Fruit fly (Drosophila melanogaster): ENCODE results near the gene Wdr81.
A peak's percentile ranks its signal among the peaks of the same experiment; 100 is the strongest.

The Wdr81 gene

dm6 chr2L:12006397-12007330 is 14.1 kb downstream of the Wdr81 start (continued):
- TF ChIP-seq lab (GFP tag; optimal IDR thresholded peaks at IDR 0.05) (peak; percentile 94), sens (GFP tag) (peak; percentile 92), Trl (optimal IDR thresholded peaks at IDR 0.05) (no peak), Trl (GFP tag; optimal IDR thresholded peaks at IDR 0.05) (peak; percentile 59), CG6854 (GFP tag; optimal IDR thresholded peaks at IDR 0.05) (peak; percentile 91), Pdp1 (GFP tag; optimal IDR thresholded peaks at IDR 0.05) (peak in 1 of 2 experiments; percentile 83), CG10565 (GFP tag; optimal IDR thresholded peaks at IDR 0.05) (peak; percentile 58), CG13296 (GFP tag; optimal IDR thresholded peaks at IDR 0.05) (peak; percentile 98), cwo (GFP tag; optimal IDR thresholded peaks at IDR 0.05) (peak; percentile 86), Hr78 (GFP tag; optimal IDR thresholded peaks at IDR 0.05) (peak in 1 of 2 experiments; percentile 33), CG7357 (GFP tag; IDR thresholded peaks at IDR 0.05) (peak; percentile 85), kay (GFP tag; optimal IDR thresholded peaks at IDR 0.05) (peak; percentile 90), Dip3 (GFP tag; optimal IDR thresholded peaks at IDR 0.05) (peak; percentile 19), MBD-R2 (GFP tag; IDR thresholded peaks at IDR 0.05) (no peak), Six4 (GFP tag; optimal IDR thresholded peaks at IDR 0.05) (peak; percentile 91), CG10959 (GFP tag; IDR thresholded peaks at IDR 0.05) (no peak), Hr51 (GFP tag; optimal IDR thresholded peaks at IDR 0.05) (peak; percentile 41 to 96), CG2120 (GFP tag; optimal IDR thresholded peaks at IDR 0.05) (peak; percentile 82), stwl (tag; optimal IDR thresholded peaks at IDR 0.05) (no peak), CG2712 (tag; optimal IDR thresholded peaks at IDR 0.05) (peak; percentile 98), esg (GFP tag; conservative IDR thresholded peaks at IDR 0.05) (no peak), CG12155 (GFP tag; optimal IDR thresholded peaks at IDR 0.05) (peak; percentile 90), vnd (GFP tag; IDR thresholded peaks at IDR 0.05; ENCODE audit: partially characterized antibody) (no peak), CG4854 (GFP tag; optimal IDR thresholded peaks at IDR 0.05) (peak; percentile 53), CG17361 (GFP tag; IDR thresholded peaks at IDR 0.05) (no peak), Xbp1 (GFP tag; optimal IDR thresholded peaks at IDR 0.05) (peak; percentile 91), BtbVII (GFP tag; optimal IDR thresholded peaks at IDR 0.05) (peak; percentile 97), CG8924 (tag; optimal IDR thresholded peaks at IDR 0.05) (peak; percentile 98), CG10462 (GFP tag; optimal IDR thresholded peaks at IDR 0.05) (peak; percentile 90), Meics (GFP tag; optimal IDR thresholded peaks at IDR 0.05) (peak; percentile 97), dan (GFP tag; IDR thresholded peaks at IDR 0.05) (no peak), sd (tag; optimal IDR thresholded peaks at IDR 0.05) (peak; percentile 56), ems (GFP tag; optimal IDR thresholded peaks at IDR 0.05) (peak; percentile 73), bigmax (GFP tag; optimal IDR thresholded peaks at IDR 0.05) (no peak), ac (GFP tag; optimal IDR thresholded peaks at IDR 0.05) (peak; percentile 37), ewg (GFP tag; optimal IDR thresholded peaks at IDR 0.05) (peak; percentile 83), cg (GFP tag; optimal IDR thresholded peaks at IDR 0.05) (no peak), HLHmδ (GFP tag; optimal IDR thresholded peaks at IDR 0.05) (peak; percentile 56), CG17802 (tag; optimal IDR thresholded peaks at IDR 0.05) (peak; percentile 53), Dad (GFP tag; optimal IDR thresholded peaks at IDR 0.05) (peak; percentile 24), CG31388 (GFP tag; optimal IDR thresholded peaks at IDR 0.05) (peak; percentile 79), shn (GFP tag; optimal IDR thresholded peaks at IDR 0.05) (peak; percentile 77), Deaf1 (tag; optimal IDR thresholded peaks at IDR 0.05) (peak; percentile 77), CG6765 (GFP tag; optimal IDR thresholded peaks at IDR 0.05) (peak; percentile 91), row (GFP tag; IDR thresholded peaks at IDR 0.05) (no peak), CG8388 (GFP tag; optimal IDR thresholded peaks at IDR 0.05) (peak; percentile 94), lbe (GFP tag; optimal IDR thresholded peaks at IDR 0.05) (peak; percentile 73), CG16863 (GFP tag; optimal IDR thresholded peaks at IDR 0.05) (peak; percentile 71)
